Fruit fly (Drosophila melanogaster): ENCODE data around the gene Usp7.

The Usp7 gene

dm6 chrX:12034713-12035112, 5.9 kb upstream of the Usp7 start:
- TF ChIP-seq Dll (GFP tag; IDR thresholded peaks at IDR 0.05; ENCODE audit: partially characterized antibody) (0 out of 4 replicates have a peak, but pooled peaks have one; percentile 22), CG11093 (GFP tag; IDR thresholded peaks at IDR 0.05) (no peak), nerfin-2 (GFP tag; IDR thresholded peaks at IDR 0.05; ENCODE audit: partially characterized antibody) (peak; percentile 62), peb (GFP tag; IDR thresholded peaks at IDR 0.05) (no peak), Scr (GFP tag; IDR thresholded peaks at IDR 0.05; ENCODE audit: partially characterized antibody) (0 out of 2 replicates have a peak, but pooled peaks have one; percentile 24), CG16813 (GFP tag; IDR thresholded peaks at IDR 0.05; ENCODE audit: partially characterized antibody) (peak; percentile 42; the same call in 2 of the 3 replicates), CG7745 (tag; optimal IDR thresholded peaks at IDR 0.05) (no peak), Bgb (GFP tag; IDR thresholded peaks at IDR 0.05; ENCODE audit: partially characterized antibody) (0 out of 2 replicates have a peak, but pooled peaks have one; percentile 28), CG7963 (GFP tag; IDR thresholded peaks at IDR 0.05; ENCODE audit: partially characterized antibody) (0 out of 3 replicates have a peak, but pooled peaks have one; percentile 44), CG3726 (GFP tag; IDR thresholded peaks at IDR 0.05) (no peak), HLH4C (GFP tag; IDR thresholded peaks at IDR 0.05; ENCODE audit: partially characterized antibody) (peak; percentile 73), tna (GFP tag; IDR thresholded peaks at IDR 0.05; ENCODE audit: partially characterized antibody) (peak; percentile 66; the same call in 1 of the 2 replicates), CG14860 (GFP tag; IDR thresholded peaks at IDR 0.05; ENCODE audit: partially characterized antibody) (peak; percentile 53; the same call in 1 of the 3 replicates), CG2199 (GFP tag; IDR thresholded peaks at IDR 0.05) (no peak)

dm6 chrX:12032136-12032682, 3.4 kb upstream of the Usp7 start, which contains the start of gene Cyp318a1:
Gene Cyp318a1 (plus strand): TSS chrX:12032632.
- no peak for TF ChIP-seq usp (GFP tag; optimal IDR thresholded peaks at IDR 0.05)
- peak; percentile 65; the same call in 1 of the 2 replicates for TF ChIP-seq CG17612 (GFP tag; IDR thresholded peaks at IDR 0.05)
- TF ChIP-seq CG8290 (GFP tag; optimal IDR thresholded peaks at IDR 0.05): peak; percentile 78
- peak in 1 of 2 experiments; percentile 84 for TF ChIP-seq CG8290 (tag; optimal IDR thresholded peaks at IDR 0.05)
- TF ChIP-seq pan (optimal IDR thresholded peaks at IDR 0.05): no peak
- TF ChIP-seq pan (GFP tag; optimal IDR thresholded peaks at IDR 0.05 in 1 of 2, IDR thresholded peaks at IDR 0.05 in 1 of 2): no peak
- no peak for TF ChIP-seq vfl (GFP tag; optimal IDR thresholded peaks at IDR 0.05)
- no peak for TF ChIP-seq Trl (optimal IDR thresholded peaks at IDR 0.05)
- no peak for TF ChIP-seq Trl (GFP tag; optimal IDR thresholded peaks at IDR 0.05)

dm6 chrX:12031400-12031799, 2.6 kb upstream of the Usp7 start, which contains the start of gene Cyp311a1:
Gene Cyp311a1 (minus strand): TSS chrX:12031465.
- peak; percentile 17; the same call in 1 of the 3 replicates for TF ChIP-seq row (GFP tag; IDR thresholded peaks at IDR 0.05)
- TF ChIP-seq CG7556 (GFP tag; optimal IDR thresholded peaks at IDR 0.05): no peak

dm6 chrX:12021750-12022149, 7.1 kb downstream of the Usp7 start:
- TF ChIP-seq Jarid2 (GFP tag; optimal IDR thresholded peaks at IDR 0.05) (no peak), CG8478 (optimal IDR thresholded peaks at IDR 0.05) (peak; percentile 2)

- no peak for TF ChIP-seq Xrp1 (GFP tag; IDR thresholded peaks at IDR 0.05)
- no peak for TF ChIP-seq Lpt (GFP tag; optimal IDR thresholded peaks at IDR 0.05)
- TF ChIP-seq CG33213 (GFP tag; optimal IDR thresholded peaks at IDR 0.05): no peak
- no peak for TF ChIP-seq schlank (tag; optimal IDR thresholded peaks at IDR 0.05)
- no peak for TF ChIP-seq tup (GFP tag; optimal IDR thresholded peaks at IDR 0.05)
- no peak for TF ChIP-seq CG11695 (GFP tag; IDR thresholded peaks at IDR 0.05)
- no peak for TF ChIP-seq lmd (GFP tag; IDR thresholded peaks at IDR 0.05)
- peak; percentile 13 for TF ChIP-seq YL-1 (GFP tag; optimal IDR thresholded peaks at IDR 0.05)
- 0 out of 4 replicates have a peak, but pooled peaks have one; percentile 44 for TF ChIP-seq Dll (GFP tag; IDR thresholded peaks at IDR 0.05; ENCODE audit: partially characterized antibody)
- peak; percentile 69 for TF ChIP-seq Dref (GFP tag; IDR thresholded peaks at IDR 0.05)
- no peak for TF ChIP-seq Drgx (GFP tag; IDR thresholded peaks at IDR 0.05)
- TF ChIP-seq row (GFP tag; IDR thresholded peaks at IDR 0.05): peak; percentile 77
- TF ChIP-seq CG7963 (GFP tag; IDR thresholded peaks at IDR 0.05; ENCODE audit: partially characterized antibody): no peak
- no peak for TF ChIP-seq CG14014 (GFP tag; IDR thresholded peaks at IDR 0.05)
- TF ChIP-seq Opbp (GFP tag; IDR thresholded peaks at IDR 0.05; ENCODE audit: partially characterized antibody): 0 out of 3 replicates have a peak, but pooled peaks have one; percentile 35
- TF ChIP-seq stwl (tag; optimal IDR thresholded peaks at IDR 0.05): peak; percentile 27
- TF ChIP-seq CG2116 (GFP tag; optimal IDR thresholded peaks at IDR 0.05): peak; percentile 29
- no peak for TF ChIP-seq pho (GFP tag; optimal IDR thresholded peaks at IDR 0.05)
- peak; percentile 90 for TF ChIP-seq Sry-β (GFP tag; optimal IDR thresholded peaks at IDR 0.05)
- TF ChIP-seq CG18599 (GFP tag; optimal IDR thresholded peaks at IDR 0.05): no peak
These were observed 8.0 kb downstream of the Usp7 start, which contains the start of gene Tango4 for dm6 chrX:12020857-12021256. Gene Tango4 (plus strand): TSS chrX:12021068.
